Fruit fly (Drosophila melanogaster): ENCODE results near the gene Cdep.

DNA sequence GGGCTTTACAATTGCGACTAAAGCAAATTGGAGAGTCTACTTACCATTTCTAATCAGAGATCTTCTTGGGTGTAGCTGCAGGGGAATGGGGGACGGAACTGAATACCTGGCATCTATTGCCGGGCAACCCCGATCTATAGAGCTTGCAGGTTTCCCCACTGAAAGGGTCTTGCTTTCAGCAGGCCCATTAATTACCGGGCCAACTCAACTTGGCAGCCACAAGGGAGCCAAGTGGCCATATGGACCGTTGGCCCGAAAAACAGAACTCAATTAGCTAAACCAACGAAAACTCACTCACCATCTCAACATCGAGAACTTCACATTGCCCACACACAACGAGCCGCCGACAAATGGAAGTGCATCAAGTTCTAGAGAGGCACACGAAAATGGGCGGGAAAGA lies 31.9 kb upstream of the Cdep start, which contains the start of gene laf:
- TF ChIP-seq CG8478 (optimal IDR thresholded peaks at IDR 0.05) (no peak), CTCF (optimal IDR thresholded peaks at IDR 0.05) (no peak)
